Worm (Caenorhabditis elegans) whole organism, L2 larva: ENCODE results near the gene tre-2.

Source experiments
- C34F6.9 ChIP-seq: fragments of 150-350 bp; optimal IDR thresholded peaks from 2 replicates; lab custom pipeline; 2014; ENCODE audit warnings: missing biosample characterization, missing genetic modification characterization
- F13H6.1 ChIP-seq: sonication (generic microtip); optimal IDR thresholded peaks from 2 replicates; lab custom pipeline; 2016; ENCODE audit warnings: missing genetic modification characterization, missing compliant biosample characterization
- R02D3.7 ChIP-seq: fragments of 150-350 bp; optimal IDR thresholded peaks from 2 replicates; lab custom pipeline; 2014; ENCODE audit warnings: missing biosample characterization, missing genetic modification characterization
- Y55F3AM.14 ChIP-seq: fragments of 200-800 bp; sonication (Bioruptor generic); optimal IDR thresholded peaks from 2 replicates; lab custom pipeline; 2018; ENCODE audit warnings: mild to moderate bottlenecking, missing genetic modification characterization, missing compliant biosample characterization
- ZK546.5 ChIP-seq: sonication (generic microtip); optimal IDR thresholded peaks from 2 replicates; lab custom pipeline; 2017; ENCODE audit warnings: missing biosample characterization, missing genetic modification characterization
- alr-1 ChIP-seq: fragments of 150-350 bp; optimal IDR thresholded peaks from 2 replicates; lab custom pipeline; 2014; ENCODE audit warnings: missing biosample characterization, missing genetic modification characterization
- aly-2 ChIP-seq: fragments of 150-350 bp; optimal IDR thresholded peaks from 2 replicates; lab custom pipeline; 2014; ENCODE audit warnings: missing biosample characterization, missing genetic modification characterization
- ama-1 ChIP-seq: fragments of 150-350 bp; optimal IDR thresholded peaks from 2 replicates; lab custom pipeline; 2018; ENCODE audit warnings: inconsistent platforms
- blmp-1 ChIP-seq: sonication (generic microtip); optimal IDR thresholded peaks from 2 replicates; lab custom pipeline; 2017; ENCODE audit warnings: missing genetic modification characterization, mild to moderate bottlenecking, missing compliant biosample characterization, antibody characterized with exemption, moderate library complexity; ENCODE audit not compliant: insufficient read depth
- ceh-16 ChIP-seq: fragments of 150-350 bp; optimal IDR thresholded peaks from 2 replicates; lab custom pipeline; 2014; ENCODE audit warnings: missing biosample characterization, missing genetic modification characterization
- ceh-82 ChIP-seq: fragments of 150-350 bp; optimal IDR thresholded peaks from 2 replicates; lab custom pipeline; 2014; ENCODE audit warnings: missing biosample characterization, missing genetic modification characterization
- crh-2 ChIP-seq: sonication (generic microtip); optimal IDR thresholded peaks from 2 replicates; lab custom pipeline; 2017; ENCODE audit warnings: missing biosample characterization, missing genetic modification characterization
- egl-27 ChIP-seq: sonication (generic microtip); optimal IDR thresholded peaks from 3 replicates; lab custom pipeline; 2017; ENCODE audit warnings: missing biosample characterization, missing genetic modification reagents, missing genetic modification characterization
- elt-1 ChIP-seq: fragments of 150-350 bp; optimal IDR thresholded peaks from 2 replicates; lab custom pipeline; 2014; ENCODE audit warnings: missing biosample characterization, missing genetic modification characterization
- fos-1 ChIP-seq: fragments of 150-350 bp; optimal IDR thresholded peaks from 2 replicates; lab custom pipeline; 2014; ENCODE audit warnings: missing biosample characterization, missing genetic modification characterization
- gmeb-1 ChIP-seq: fragments of 150-350 bp; optimal IDR thresholded peaks from 2 replicates; lab custom pipeline; 2014; ENCODE audit warnings: missing biosample characterization, missing genetic modification characterization
- lin-11 ChIP-seq: fragments of 150-350 bp; sonication (generic microtip); optimal IDR thresholded peaks from 2 replicates; lab custom pipeline; 2014; ENCODE audit warnings: missing biosample characterization, missing genetic modification characterization, inconsistent platforms, mixed read lengths
- lin-13 ChIP-seq: fragments of 150-350 bp; optimal IDR thresholded peaks from 2 replicates; lab custom pipeline; 2014; ENCODE audit warnings: missing biosample characterization, missing genetic modification reagents, missing genetic modification characterization
- lin-39 ChIP-seq: fragments of 150-350 bp; optimal IDR thresholded peaks from 2 replicates; lab custom pipeline; 2014; ENCODE audit warnings: missing biosample characterization, missing genetic modification reagents, missing genetic modification characterization
- lsy-2 ChIP-seq, 2 experiments: fragments of 150-350 bp in 1 of 2; sonication (generic microtip) in 1 of 2; optimal IDR thresholded peaks; 2 replicates each; lab custom pipeline; 2014 to 2017; ENCODE audit warnings: missing biosample characterization in 2 of 2, missing genetic modification characterization in 2 of 2
- mdl-1 ChIP-seq, 2 experiments: fragments of 150-350 bp in 1 of 2; sonication (generic microtip) in 1 of 2; optimal IDR thresholded peaks; 2 replicates each; lab custom pipeline; 2017; ENCODE audit warnings: missing biosample characterization in 2 of 2, missing genetic modification characterization in 2 of 2
- nhr-10 ChIP-seq: sonication (generic microtip); optimal IDR thresholded peaks from 2 replicates; lab custom pipeline; 2017; ENCODE audit warnings: missing biosample characterization, missing genetic modification characterization
- nhr-11 ChIP-seq: fragments of 150-350 bp; optimal IDR thresholded peaks from 2 replicates; lab custom pipeline; 2014; ENCODE audit warnings: missing biosample characterization, missing genetic modification characterization
- nhr-12 ChIP-seq: fragments of 150-350 bp; optimal IDR thresholded peaks from 2 replicates; lab custom pipeline; 2014; ENCODE audit warnings: missing biosample characterization, missing genetic modification characterization
- nhr-129 ChIP-seq: fragments of 150-350 bp; optimal IDR thresholded peaks from 2 replicates; lab custom pipeline; 2014; ENCODE audit warnings: missing biosample characterization, missing genetic modification characterization
- nhr-21 ChIP-seq: fragments of 150-350 bp; optimal IDR thresholded peaks from 2 replicates; lab custom pipeline; 2014; ENCODE audit warnings: missing biosample characterization, missing genetic modification characterization
- nhr-25 ChIP-seq: fragments of 150-350 bp; sonication (generic microtip); optimal IDR thresholded peaks from 3 replicates; lab custom pipeline; 2014; ENCODE audit warnings: missing biosample characterization, missing genetic modification characterization
- peb-1 ChIP-seq: fragments of 150-350 bp; optimal IDR thresholded peaks from 2 replicates; lab custom pipeline; 2014; ENCODE audit warnings: missing biosample characterization, missing genetic modification characterization
- skn-1 ChIP-seq: sonication (generic microtip); optimal IDR thresholded peaks from 2 replicates; lab custom pipeline; 2017; ENCODE audit warnings: missing biosample characterization, missing genetic modification characterization
- sma-9 ChIP-seq, 2 experiments: fragments of 150-350 bp in 1 of 2; sonication (generic microtip) in 1 of 2; optimal IDR thresholded peaks; 2 replicates each; lab custom pipeline; 2014 to 2016; ENCODE audit warnings: missing genetic modification characterization in 2 of 2, mild to moderate bottlenecking in 1 of 2, missing biosample characterization in 1 of 2, missing compliant biosample characterization in 1 of 2, missing genetic modification reagents in 1 of 2, moderate library complexity in 1 of 2
- snpc-4 ChIP-seq: fragments of 150-350 bp; optimal IDR thresholded peaks from 2 replicates; lab custom pipeline; 2014; ENCODE audit warnings: missing biosample characterization, missing genetic modification characterization
- unc-39 ChIP-seq: fragments of 150-350 bp; optimal IDR thresholded peaks from 2 replicates; lab custom pipeline; 2014; ENCODE audit warnings: missing biosample characterization, missing genetic modification characterization
- unc-55 ChIP-seq: fragments of 150-350 bp; sonication (generic microtip); optimal IDR thresholded peaks from 3 replicates; lab custom pipeline; 2014; ENCODE audit warnings: missing biosample characterization, missing genetic modification reagents, missing genetic modification characterization
- unc-62 ChIP-seq: fragments of 150-350 bp; optimal IDR thresholded peaks from 2 replicates; lab custom pipeline; 2014; ENCODE audit warnings: missing biosample characterization, missing genetic modification reagents, missing genetic modification characterization
- zag-1 ChIP-seq: fragments of 150-350 bp; optimal IDR thresholded peaks from 2 replicates; lab custom pipeline; 2014; ENCODE audit warnings: missing biosample characterization, missing genetic modification characterization
- ztf-11 ChIP-seq: sonication (generic microtip); optimal IDR thresholded peaks from 2 replicates; lab custom pipeline; 2017; ENCODE audit warnings: missing biosample characterization, missing genetic modification characterization
- ztf-4 ChIP-seq: fragments of 150-350 bp; optimal IDR thresholded peaks from 2 replicates; lab custom pipeline; 2014; ENCODE audit warnings: missing biosample characterization, missing genetic modification characterization

tre-2 gene

DNA sequence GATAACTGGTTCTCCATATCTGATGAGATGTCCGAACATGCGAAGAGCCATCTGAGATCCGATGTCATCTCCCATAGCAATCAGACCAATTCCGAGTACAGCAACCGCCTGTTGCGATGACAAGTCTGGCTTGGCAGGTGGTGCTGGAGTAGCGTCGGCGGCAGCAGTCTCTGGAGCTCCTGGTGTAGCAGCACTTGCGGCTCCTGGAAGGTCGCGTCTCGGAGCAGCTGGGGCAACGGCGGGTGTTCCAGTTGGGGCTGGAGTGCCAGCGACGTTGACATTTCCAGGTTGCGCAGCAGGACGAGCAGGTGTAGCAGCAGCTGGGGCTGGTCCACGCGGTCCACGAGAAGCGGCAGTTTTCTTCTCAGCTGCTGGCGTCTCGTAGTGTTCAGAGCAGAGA is 24.2 kb upstream of the tre-2 start:
- TF ChIP-seq sma-9 (GFP tag; optimal IDR thresholded peaks at IDR 0.05; lab: Kevin White, UChicago) (no peak), sma-9 (tag; optimal IDR thresholded peaks at IDR 0.05; lab: Kevin White, UChicago) (no peak)

DNA sequence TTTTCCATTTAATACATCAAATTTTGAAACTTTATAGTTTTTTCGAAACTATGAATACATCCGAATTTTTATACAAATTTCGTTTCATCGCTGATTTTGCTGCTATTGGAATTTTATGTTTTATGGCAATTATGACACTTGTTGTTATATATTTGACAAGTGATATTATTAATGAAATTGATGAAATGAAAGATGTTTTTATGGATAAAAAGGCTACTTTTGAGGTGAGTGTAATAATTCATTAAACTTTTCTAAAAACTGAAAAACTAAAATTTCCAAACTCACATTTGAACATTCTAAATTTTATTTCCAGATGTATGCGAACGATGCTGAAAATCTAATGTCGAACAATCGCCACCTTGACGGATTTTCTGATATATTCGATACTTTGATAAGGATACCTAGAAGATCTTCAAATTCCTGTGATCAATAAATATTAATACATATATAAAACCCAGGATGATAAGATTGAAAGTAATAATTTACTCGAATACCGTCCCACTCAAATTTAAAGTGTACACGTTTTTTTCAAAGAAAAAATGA is 22.8 kb upstream of the tre-2 start, which contains the start of the genes T22D1.17 and T22D1.8:
Gene T22D1.17, plus strand, starts transcription at position 51 of the 543 bp plus-strand sequence.
Gene T22D1.8, minus strand, starts transcription at position 402 of the 543 bp plus-strand sequence.
- TF ChIP-seq nhr-12 (tag; lab: Kevin White, UChicago) (no peak), snpc-4 (no peak), nhr-25 (tag; lab: Kevin White, UChicago) (peak; percentile 62), egl-27 (tag; lab: Kevin White, UChicago) (no peak), ZK546.5 (tag; lab: Kevin White, UChicago) (no peak), R02D3.7 (no peak), aly-2 (tag; lab: Kevin White, UChicago) (no peak), lsy-2 (tag; optimal IDR thresholded peaks at IDR 0.05; lab: Kevin White, UChicago) (no peak), unc-62 (GFP tag; lab: Kevin White, UChicago) (no peak), ztf-4 (tag; lab: Kevin White, UChicago) (no peak), unc-39 (no peak), nhr-21 (tag; lab: Kevin White, UChicago) (peak; percentile 2), nhr-11 (tag; lab: Kevin White, UChicago) (no peak)

DNA sequence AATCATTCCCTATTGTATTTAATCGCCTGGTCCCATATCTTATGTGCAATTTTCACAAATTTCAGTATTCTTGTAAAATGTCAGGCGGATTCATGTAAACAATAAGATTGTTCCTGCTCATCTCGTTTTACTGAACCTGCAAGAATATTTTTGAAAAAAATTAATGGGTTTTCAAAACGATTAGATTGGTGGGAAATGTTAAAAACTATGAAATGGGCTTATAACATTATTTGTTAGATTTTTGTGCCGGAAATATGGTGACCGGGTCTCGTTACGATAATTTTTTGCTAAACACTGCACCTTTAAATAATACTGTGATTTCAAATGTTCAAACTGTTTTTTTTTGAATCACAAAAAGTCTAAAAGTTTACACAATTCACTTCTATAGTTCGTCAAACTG is 22.2 kb upstream of the tre-2 start:
- no peak for TF ChIP-seq lsy-2 (tag; optimal IDR thresholded peaks at IDR 0.05; lab: Kevin White, UChicago)
- no peak for TF ChIP-seq peb-1
- TF ChIP-seq mdl-1 (tag; optimal IDR thresholded peaks at IDR 0.05; lab: Kevin White, UChicago), result no peak
- no peak for TF ChIP-seq F13H6.1 (tag; lab: Kevin White, UChicago)
- no peak for TF ChIP-seq alr-1 (tag; lab: Kevin White, UChicago)
- no peak for TF ChIP-seq sma-9 (GFP tag; optimal IDR thresholded peaks at IDR 0.05; lab: Kevin White, UChicago)
- TF ChIP-seq sma-9 (tag; optimal IDR thresholded peaks at IDR 0.05; lab: Kevin White, UChicago), result no peak
- TF ChIP-seq blmp-1 (tag; lab: Kevin White, UChicago), result no peak
- TF ChIP-seq ceh-82 (tag; lab: Kevin White, UChicago), result no peak
- TF ChIP-seq skn-1 (tag; lab: Kevin White, UChicago), result no peak
- TF ChIP-seq zag-1 (tag; lab: Kevin White, UChicago), result no peak
- no peak for TF ChIP-seq Y55F3AM.14 (GFP tag; lab: Kevin White, UChicago)
- TF ChIP-seq nhr-25 (tag; lab: Kevin White, UChicago), result no peak
- no peak for TF ChIP-seq nhr-21 (tag; lab: Kevin White, UChicago)
- no peak for TF ChIP-seq unc-62 (GFP tag; lab: Kevin White, UChicago)

DNA sequence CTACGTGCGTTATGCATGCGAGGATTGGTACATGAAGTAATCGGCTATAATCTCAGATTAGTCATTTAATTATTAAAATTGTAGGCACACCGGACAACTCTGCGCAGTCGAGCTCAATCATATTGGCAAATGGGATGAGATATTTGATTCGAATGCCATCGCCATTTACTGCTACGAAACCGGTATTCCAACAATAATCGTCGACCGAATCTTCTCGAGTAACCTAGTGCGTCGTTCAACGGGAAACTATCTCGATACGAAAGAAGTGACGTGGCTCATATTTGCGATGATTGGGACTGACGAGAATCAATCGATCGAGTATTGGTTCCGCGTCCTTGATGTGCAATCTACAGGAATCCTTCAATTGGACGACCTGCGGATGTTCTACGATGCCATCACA is 21.4 kb upstream of the tre-2 start:
- TF ChIP-seq elt-1 (tag; lab: Kevin White, UChicago), result no peak
- TF ChIP-seq nhr-12 (tag; lab: Kevin White, UChicago), result no peak
- no peak for TF ChIP-seq fos-1
- TF ChIP-seq crh-2 (tag; lab: Kevin White, UChicago), result no peak
- no peak for TF ChIP-seq nhr-10 (tag; lab: Kevin White, UChicago)
- no peak for TF ChIP-seq alr-1 (tag; lab: Kevin White, UChicago)
- TF ChIP-seq lin-13, result no peak
- no peak for TF ChIP-seq unc-55 (GFP tag; lab: Kevin White, UChicago)
- TF ChIP-seq C34F6.9 (tag; lab: Kevin White, UChicago), result no peak
- TF ChIP-seq ama-1 (lab: Kevin White, UChicago), result no peak
- TF ChIP-seq gmeb-1 (tag; lab: Kevin White, UChicago), result no peak
- no peak for TF ChIP-seq lin-11 (tag; lab: Kevin White, UChicago)
- no peak for TF ChIP-seq nhr-129
- TF ChIP-seq lsy-2 (tag; optimal IDR thresholded peaks at IDR 0.05; lab: Kevin White, UChicago), result no peak
- no peak for TF ChIP-seq skn-1 (tag; lab: Kevin White, UChicago)
- TF ChIP-seq ceh-16 (tag; lab: Kevin White, UChicago), result no peak
- no peak for TF ChIP-seq sma-9 (GFP tag; optimal IDR thresholded peaks at IDR 0.05; lab: Kevin White, UChicago)
- TF ChIP-seq sma-9 (tag; optimal IDR thresholded peaks at IDR 0.05; lab: Kevin White, UChicago), result no peak
- TF ChIP-seq lin-39 (tag; lab: Kevin White, UChicago), result no peak
- no peak for TF ChIP-seq ztf-11 (tag; lab: Kevin White, UChicago)
